Worm (Caenorhabditis elegans) whole organism, young adult: Measurements from ENCODE around the gene rpap-2.
"Not testable (repeated sequence)": the region's sequence is repeated elsewhere in the genome, so short reads cannot be mapped to it uniquely, and the experiment has no call there.

Experiments used
- F49E8.2 ChIP-seq: sonication (generic microtip); optimal IDR thresholded peaks from 3 replicates; lab custom pipeline; 2017; ENCODE audit warnings: missing genetic modification characterization, mild to moderate bottlenecking, missing compliant biosample characterization, antibody characterized with exemption, moderate library complexity; ENCODE audit not compliant: insufficient read depth
- egrh-3 ChIP-seq: fragments of 200-800 bp; sonication (Bioruptor generic); IDR thresholded peaks from 2 replicates; pipeline ENCODE4 v1.3.6; 2022; ENCODE audit warnings: missing genetic modification reagents, missing genetic modification characterization, missing compliant biosample characterization
- nhr-120 ChIP-seq: fragments of 200-800 bp; sonication (Bioruptor generic); IDR thresholded peaks from 2 replicates; pipeline ENCODE4 v1.3.6; 2022; ENCODE audit warnings: missing genetic modification characterization, missing compliant biosample characterization
- pha-4 ChIP-seq: fragments of 150-350 bp; sonication (generic microtip); optimal IDR thresholded peaks from 2 replicates; lab custom pipeline; 2014; ENCODE audit warnings: missing biosample characterization, missing genetic modification reagents, missing genetic modification characterization
- rcor-1 ChIP-seq: fragments of 200-800 bp; sonication (Bioruptor generic); IDR thresholded peaks from 2 replicates; pipeline ENCODE4 v1.3.6; 2022; ENCODE audit warnings: missing genetic modification reagents, missing genetic modification characterization, missing compliant biosample characterization
- snpc-4 ChIP-seq, 5 experiments: fragments of 150-350 bp in 1 of 5; sonication (generic microtip) in 4 of 5; optimal IDR thresholded peaks; 2 replicates each; lab custom pipeline; 2014 to 2018; ENCODE audit warnings: missing genetic modification characterization in 5 of 5, missing biosample characterization in 3 of 5, antibody characterized with exemption in 2 of 5, mild to moderate bottlenecking in 2 of 5, missing compliant biosample characterization in 2 of 5, missing genotype in 2 of 5, moderate library complexity in 2 of 5, missing genetic modification reagents in 1 of 5
- sptf-2 ChIP-seq: fragments of 200-800 bp; sonication (Bioruptor generic); optimal IDR thresholded peaks from 2 replicates; lab custom pipeline; 2018; ENCODE audit warnings: mild to moderate bottlenecking, missing genetic modification characterization, missing compliant biosample characterization

- TF ChIP-seq F49E8.2; snpc-4 (GFP tag; optimal IDR thresholded peaks at IDR 0.05; lab: Kevin White, UChicago); snpc-4 (tag; optimal IDR thresholded peaks at IDR 0.05; lab: Kevin White, UChicago); pha-4 (tag; lab: Kevin White, UChicago); rcor-1 (GFP tag; lab: Robert Waterston, UW); egrh-3 (GFP tag; lab: Robert Waterston, UW); sptf-2 (GFP tag; lab: Kevin White, UChicago); nhr-120 (GFP tag; lab: Robert Waterston, UW): not testable (repeated sequence)
Observed at ce11 chrIII:9005905-9006372, 38.2 kb downstream of the rpap-2 start, which contains the start of gene rab-6.1.
